Fruit fly (Drosophila melanogaster): Measurements from ENCODE around the gene CG18301.

DNA sequence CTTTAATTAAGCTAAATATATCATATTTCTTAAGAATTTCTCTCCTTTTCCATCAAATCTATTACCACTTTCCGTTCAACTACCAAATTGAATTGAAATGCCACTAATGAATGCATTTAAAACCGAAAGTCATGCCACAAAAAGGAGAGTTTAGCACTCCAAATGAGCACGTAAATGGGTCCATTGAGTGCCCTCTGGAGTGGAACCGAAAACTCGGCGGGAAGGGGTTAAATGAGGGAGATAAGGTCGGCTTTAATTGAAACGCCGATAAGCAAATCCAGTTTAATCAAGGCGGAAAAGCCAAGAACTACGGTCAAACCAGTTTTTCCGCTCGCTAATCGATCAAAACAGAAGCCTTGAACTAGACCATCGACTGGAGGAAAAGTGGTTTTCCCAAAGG, 26.3 kb upstream of the CG18301 start:
- TF ChIP-seq CG8478 (optimal IDR thresholded peaks at IDR 0.05) (no peak), CTCF (optimal IDR thresholded peaks at IDR 0.05) (no peak)
